Worm (Caenorhabditis elegans): Measurements from ENCODE around the gene clec-205.

The clec-205 gene

ce11 chrV:1771727-1772126, 11.0 kb downstream of the clec-205 start, which contains the start of gene dhs-13:
TSS of gene dhs-13 (minus strand) at chrV:1771734.
- no peak for TF ChIP-seq klf-2 (GFP tag; conservative IDR thresholded peaks at IDR 0.05)
- no peak for TF ChIP-seq ztf-23 (GFP tag; IDR thresholded peaks at IDR 0.05)
- no peak for TF ChIP-seq cog-1 (tag; optimal IDR thresholded peaks at IDR 0.05)
- no peak for TF ChIP-seq tab-1 (GFP tag; IDR thresholded peaks at IDR 0.05)
- TF ChIP-seq T22C8.4 (GFP tag; IDR thresholded peaks at IDR 0.05), result no peak
- TF ChIP-seq ztf-29 (GFP tag; IDR thresholded peaks at IDR 0.05), result no peak
- TF ChIP-seq med-1 (GFP tag; optimal IDR thresholded peaks at IDR 0.05; ENCODE audit: insufficient read depth), result no peak
- no peak for TF ChIP-seq ref-1 (GFP tag; conservative IDR thresholded peaks at IDR 0.05)
- no peak for TF ChIP-seq flt-1 (GFP tag; IDR thresholded peaks at IDR 0.05)

ce11 chrV:1773120-1773519, 12.4 kb downstream of the clec-205 start:
- no peak for TF ChIP-seq ztf-29 (GFP tag; IDR thresholded peaks at IDR 0.05)
- no peak for TF ChIP-seq ref-1 (GFP tag; conservative IDR thresholded peaks at IDR 0.05)
- TF ChIP-seq med-1 (GFP tag; optimal IDR thresholded peaks at IDR 0.05; ENCODE audit: insufficient read depth), result no peak
- no peak for TF ChIP-seq klf-2 (GFP tag; conservative IDR thresholded peaks at IDR 0.05)
- TF ChIP-seq tab-1 (GFP tag; IDR thresholded peaks at IDR 0.05), result no peak
- TF ChIP-seq flt-1 (GFP tag; IDR thresholded peaks at IDR 0.05), result no peak
- no peak for TF ChIP-seq cog-1 (tag; optimal IDR thresholded peaks at IDR 0.05)
- no peak for TF ChIP-seq ztf-23 (GFP tag; IDR thresholded peaks at IDR 0.05)
- TF ChIP-seq T22C8.4 (GFP tag; IDR thresholded peaks at IDR 0.05), result no peak

- TF ChIP-seq med-1 (GFP tag; optimal IDR thresholded peaks at IDR 0.05; ENCODE audit: insufficient read depth) (no peak), klf-2 (GFP tag; conservative IDR thresholded peaks at IDR 0.05) (no peak), flt-1 (GFP tag; IDR thresholded peaks at IDR 0.05) (no peak), ztf-23 (GFP tag; IDR thresholded peaks at IDR 0.05) (no peak), cog-1 (tag; optimal IDR thresholded peaks at IDR 0.05) (no peak), ztf-29 (GFP tag; IDR thresholded peaks at IDR 0.05) (no peak), tab-1 (GFP tag; IDR thresholded peaks at IDR 0.05) (no peak), ref-1 (GFP tag; conservative IDR thresholded peaks at IDR 0.05) (no peak), T22C8.4 (GFP tag; IDR thresholded peaks at IDR 0.05) (no peak)
Measured at ce11 chrV:1774874-1775589, 14.3 kb downstream of the clec-205 start, which contains the start of gene F36H9.7. TSS of gene F36H9.7 (minus strand) at chrV:1774924.

- TF ChIP-seq ztf-23 (GFP tag; IDR thresholded peaks at IDR 0.05) (no peak), ref-1 (GFP tag; conservative IDR thresholded peaks at IDR 0.05) (no peak), tab-1 (GFP tag; IDR thresholded peaks at IDR 0.05) (no peak), flt-1 (GFP tag; IDR thresholded peaks at IDR 0.05) (no peak), ztf-29 (GFP tag; IDR thresholded peaks at IDR 0.05) (no peak), T22C8.4 (GFP tag; IDR thresholded peaks at IDR 0.05) (no peak), cog-1 (tag; optimal IDR thresholded peaks at IDR 0.05) (no peak), med-1 (GFP tag; optimal IDR thresholded peaks at IDR 0.05; ENCODE audit: insufficient read depth) (no peak), klf-2 (GFP tag; conservative IDR thresholded peaks at IDR 0.05) (no peak)
Measured at ce11 chrV:1779136-1779535, 18.4 kb downstream of the clec-205 start, which contains the start of gene F36H9.4. TSS of gene F36H9.4 (minus strand) at chrV:1779236.

- TF ChIP-seq flt-1 (GFP tag; IDR thresholded peaks at IDR 0.05) (no peak), ztf-29 (GFP tag; IDR thresholded peaks at IDR 0.05) (no peak), med-1 (GFP tag; optimal IDR thresholded peaks at IDR 0.05; ENCODE audit: insufficient read depth) (no peak), ref-1 (GFP tag; conservative IDR thresholded peaks at IDR 0.05) (no peak), klf-2 (GFP tag; conservative IDR thresholded peaks at IDR 0.05) (no peak)
Measured at ce11 chrV:1779994-1780393, 19.3 kb downstream of the clec-205 start.

- TF ChIP-seq ztf-29 (GFP tag; IDR thresholded peaks at IDR 0.05) (no peak), klf-2 (GFP tag; conservative IDR thresholded peaks at IDR 0.05) (no peak), T22C8.4 (GFP tag; IDR thresholded peaks at IDR 0.05) (no peak), ref-1 (GFP tag; conservative IDR thresholded peaks at IDR 0.05) (no peak), med-1 (GFP tag; optimal IDR thresholded peaks at IDR 0.05; ENCODE audit: insufficient read depth) (no peak), cog-1 (tag; optimal IDR thresholded peaks at IDR 0.05) (no peak), ztf-23 (GFP tag; IDR thresholded peaks at IDR 0.05) (no peak), tab-1 (GFP tag; IDR thresholded peaks at IDR 0.05) (no peak)
Measured at ce11 chrV:1781922-1782321, 21.2 kb downstream of the clec-205 start, which contains the start of gene F36H9.5. TSS of gene F36H9.5 (minus strand) at chrV:1782022.

- TF ChIP-seq cog-1 (tag; optimal IDR thresholded peaks at IDR 0.05) (no peak), med-1 (GFP tag; optimal IDR thresholded peaks at IDR 0.05; ENCODE audit: insufficient read depth) (no peak), ref-1 (GFP tag; conservative IDR thresholded peaks at IDR 0.05) (no peak), flt-1 (GFP tag; IDR thresholded peaks at IDR 0.05) (no peak), T22C8.4 (GFP tag; IDR thresholded peaks at IDR 0.05) (no peak), ztf-29 (GFP tag; IDR thresholded peaks at IDR 0.05) (no peak), tab-1 (GFP tag; IDR thresholded peaks at IDR 0.05) (no peak), ztf-23 (GFP tag; IDR thresholded peaks at IDR 0.05) (no peak), klf-2 (GFP tag; conservative IDR thresholded peaks at IDR 0.05) (no peak)
Measured at ce11 chrV:1788157-1788556, 27.5 kb downstream of the clec-205 start, which contains the start of gene F36H9.2. TSS of gene F36H9.2 (plus strand) at chrV:1788457.

ce11 chrV:1789495-1789894, 28.8 kb downstream of the clec-205 start:
- TF ChIP-seq klf-2 (GFP tag; conservative IDR thresholded peaks at IDR 0.05), result no peak
- TF ChIP-seq med-1 (GFP tag; optimal IDR thresholded peaks at IDR 0.05; ENCODE audit: insufficient read depth), result no peak
- no peak for TF ChIP-seq cog-1 (tag; optimal IDR thresholded peaks at IDR 0.05)
- no peak for TF ChIP-seq ztf-29 (GFP tag; IDR thresholded peaks at IDR 0.05)
- TF ChIP-seq T22C8.4 (GFP tag; IDR thresholded peaks at IDR 0.05), result no peak
- no peak for TF ChIP-seq flt-1 (GFP tag; IDR thresholded peaks at IDR 0.05)
- no peak for TF ChIP-seq ztf-23 (GFP tag; IDR thresholded peaks at IDR 0.05)
- no peak for TF ChIP-seq ref-1 (GFP tag; conservative IDR thresholded peaks at IDR 0.05)
- no peak for TF ChIP-seq tab-1 (GFP tag; IDR thresholded peaks at IDR 0.05)

- TF ChIP-seq tab-1 (GFP tag; IDR thresholded peaks at IDR 0.05) (no peak), ztf-29 (GFP tag; IDR thresholded peaks at IDR 0.05) (no peak), flt-1 (GFP tag; IDR thresholded peaks at IDR 0.05) (no peak), T22C8.4 (GFP tag; IDR thresholded peaks at IDR 0.05) (no peak), klf-2 (GFP tag; conservative IDR thresholded peaks at IDR 0.05) (no peak), cog-1 (tag; optimal IDR thresholded peaks at IDR 0.05) (no peak), ztf-23 (GFP tag; IDR thresholded peaks at IDR 0.05) (no peak), ref-1 (GFP tag; conservative IDR thresholded peaks at IDR 0.05) (no peak), med-1 (GFP tag; optimal IDR thresholded peaks at IDR 0.05; ENCODE audit: insufficient read depth) (no peak)
Measured at ce11 chrV:1794218-1794617, 33.5 kb downstream of the clec-205 start, which contains the start of gene F36H9.1. TSS of gene F36H9.1 (plus strand) at chrV:1794518.
